Fruit fly (Drosophila melanogaster): Measurements from ENCODE around the gene CG10979.

CG10979 gene

DNA sequence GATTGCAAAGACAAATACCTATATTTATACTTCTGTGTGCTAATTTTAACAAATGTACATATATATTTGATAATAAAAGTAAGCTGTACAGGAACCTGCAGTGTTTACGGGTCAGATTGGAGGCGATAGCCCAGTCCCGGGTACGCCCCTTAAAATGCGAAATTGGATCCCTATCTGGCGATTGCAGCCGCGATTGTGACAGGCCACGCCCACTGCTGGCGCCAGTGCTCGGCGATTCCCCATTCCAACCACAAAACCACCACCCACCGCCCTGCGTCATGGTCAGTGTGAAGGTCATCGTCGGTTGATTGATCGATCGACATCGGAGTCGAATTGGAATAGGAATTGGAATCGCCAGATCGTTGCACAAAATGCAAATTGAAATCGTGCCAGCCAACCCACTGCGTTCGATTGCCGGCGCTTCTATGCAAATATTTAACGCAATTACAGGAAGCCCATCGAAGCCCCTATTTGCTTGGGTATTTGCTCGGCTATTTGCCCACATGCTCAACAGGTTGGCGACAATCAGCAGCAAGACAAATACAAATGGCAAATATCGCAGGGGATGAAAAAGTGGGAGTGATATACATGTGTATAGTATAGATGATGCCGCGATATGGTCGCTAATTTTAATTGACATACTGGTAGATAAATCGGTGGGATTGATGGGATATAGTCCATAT is 44.3 kb downstream of the CG10979 start:
- TF ChIP-seq D1 (tag; optimal IDR thresholded peaks at IDR 0.05) (no peak), CG8159 (tag; optimal IDR thresholded peaks at IDR 0.05) (no peak), Snoo (tag; optimal IDR thresholded peaks at IDR 0.05) (no peak), Pif1B (GFP tag; optimal IDR thresholded peaks at IDR 0.05) (peak; percentile 33), CG13204 (GFP tag; optimal IDR thresholded peaks at IDR 0.05) (no peak), EcR (GFP tag; optimal IDR thresholded peaks at IDR 0.05) (no peak), CG34367 (tag; optimal IDR thresholded peaks at IDR 0.05) (peak; percentile 51), CG17806 (tag; optimal IDR thresholded peaks at IDR 0.05) (peak; percentile 8), Ets98B (GFP tag; IDR thresholded peaks at IDR 0.05) (no peak), CG14655 (GFP tag; optimal IDR thresholded peaks at IDR 0.05) (peak; percentile 29), Pif1A (GFP tag; optimal IDR thresholded peaks at IDR 0.05) (peak; percentile 69), CG4496 (GFP tag; IDR thresholded peaks at IDR 0.05) (peak; percentile 35; the same call in 1 of the 3 replicates), CG8301 (tag; optimal IDR thresholded peaks at IDR 0.05) (no peak)

dm6 chr3R:5840870-5841269 is 46.4 kb downstream of the CG10979 start, which contains the start of gene CG1213:
Gene CG1213, plus strand, starts transcription at chr3R:5841170.
- TF ChIP-seq CG34367 (tag; optimal IDR thresholded peaks at IDR 0.05), result no peak
- no peak for TF ChIP-seq CG12605 (GFP tag; IDR thresholded peaks at IDR 0.05)
- no peak for TF ChIP-seq CG4496 (GFP tag; IDR thresholded peaks at IDR 0.05)
- no peak for TF ChIP-seq Pif1B (GFP tag; optimal IDR thresholded peaks at IDR 0.05)
- no peak for TF ChIP-seq CG15710 (tag; optimal IDR thresholded peaks at IDR 0.05)
- no peak for TF ChIP-seq CG8301 (tag; optimal IDR thresholded peaks at IDR 0.05)
- TF ChIP-seq gl (tag; optimal IDR thresholded peaks at IDR 0.05), result no peak
- TF ChIP-seq CG14655 (GFP tag; optimal IDR thresholded peaks at IDR 0.05), result no peak
- TF ChIP-seq CG13204 (GFP tag; optimal IDR thresholded peaks at IDR 0.05), result no peak

dm6 chr3R:5841290-5841689 is 46.8 kb downstream of the CG10979 start:
- TF ChIP-seq CG32121 (GFP tag; IDR thresholded peaks at IDR 0.05) (no peak), fd96Ca (GFP tag; IDR thresholded peaks at IDR 0.05) (no peak), CG8301 (tag; optimal IDR thresholded peaks at IDR 0.05) (no peak), CG9948 (tag; optimal IDR thresholded peaks at IDR 0.05) (no peak), Pif1A (GFP tag; optimal IDR thresholded peaks at IDR 0.05) (no peak), D1 (tag; optimal IDR thresholded peaks at IDR 0.05) (no peak), EcR (GFP tag; optimal IDR thresholded peaks at IDR 0.05) (no peak), CG15710 (tag; optimal IDR thresholded peaks at IDR 0.05) (no peak), gl (tag; optimal IDR thresholded peaks at IDR 0.05) (no peak), CG8159 (tag; optimal IDR thresholded peaks at IDR 0.05) (no peak), CG14655 (GFP tag; optimal IDR thresholded peaks at IDR 0.05) (no peak), rn (GFP tag; IDR thresholded peaks at IDR 0.05) (no peak), CG34367 (tag; optimal IDR thresholded peaks at IDR 0.05) (no peak), Snoo (tag; optimal IDR thresholded peaks at IDR 0.05) (no peak), CG10348 (GFP tag; IDR thresholded peaks at IDR 0.05) (no peak), Pif1B (GFP tag; optimal IDR thresholded peaks at IDR 0.05) (no peak), CG17806 (tag; optimal IDR thresholded peaks at IDR 0.05) (no peak), Ets98B (GFP tag; IDR thresholded peaks at IDR 0.05) (no peak)

DNA sequence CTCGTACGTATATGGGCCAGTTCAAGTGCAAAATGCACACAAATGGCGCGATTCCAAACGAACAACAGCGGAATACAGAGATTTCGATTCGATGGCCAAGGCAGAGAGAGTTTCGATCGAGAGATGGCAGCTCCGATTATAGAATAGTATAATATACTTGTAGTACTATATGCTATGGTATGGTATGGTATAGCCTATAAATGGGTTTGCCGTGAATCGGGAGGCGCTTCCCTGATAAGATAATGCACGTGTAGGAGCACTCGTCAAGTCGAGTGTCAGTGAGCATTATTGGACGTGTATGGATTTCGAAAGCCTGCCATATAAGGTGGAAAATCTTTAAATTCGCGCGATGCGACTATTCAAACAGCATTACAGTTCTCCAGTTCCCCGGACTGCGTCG is 49.0 kb downstream of the CG10979 start:
- no peak for TF ChIP-seq Snoo (tag; optimal IDR thresholded peaks at IDR 0.05)
- no peak for TF ChIP-seq CG12605 (GFP tag; IDR thresholded peaks at IDR 0.05)
- no peak for TF ChIP-seq CG13204 (GFP tag; optimal IDR thresholded peaks at IDR 0.05)
- no peak for TF ChIP-seq fd96Ca (GFP tag; IDR thresholded peaks at IDR 0.05)
- no peak for TF ChIP-seq CG15710 (tag; optimal IDR thresholded peaks at IDR 0.05)
- TF ChIP-seq CG34367 (tag; optimal IDR thresholded peaks at IDR 0.05), result no peak
- no peak for TF ChIP-seq CG8159 (tag; optimal IDR thresholded peaks at IDR 0.05)
- TF ChIP-seq gl (tag; optimal IDR thresholded peaks at IDR 0.05), result no peak
- no peak for TF ChIP-seq CG9948 (tag; optimal IDR thresholded peaks at IDR 0.05)
- TF ChIP-seq CG17806 (tag; optimal IDR thresholded peaks at IDR 0.05), result no peak

DNA sequence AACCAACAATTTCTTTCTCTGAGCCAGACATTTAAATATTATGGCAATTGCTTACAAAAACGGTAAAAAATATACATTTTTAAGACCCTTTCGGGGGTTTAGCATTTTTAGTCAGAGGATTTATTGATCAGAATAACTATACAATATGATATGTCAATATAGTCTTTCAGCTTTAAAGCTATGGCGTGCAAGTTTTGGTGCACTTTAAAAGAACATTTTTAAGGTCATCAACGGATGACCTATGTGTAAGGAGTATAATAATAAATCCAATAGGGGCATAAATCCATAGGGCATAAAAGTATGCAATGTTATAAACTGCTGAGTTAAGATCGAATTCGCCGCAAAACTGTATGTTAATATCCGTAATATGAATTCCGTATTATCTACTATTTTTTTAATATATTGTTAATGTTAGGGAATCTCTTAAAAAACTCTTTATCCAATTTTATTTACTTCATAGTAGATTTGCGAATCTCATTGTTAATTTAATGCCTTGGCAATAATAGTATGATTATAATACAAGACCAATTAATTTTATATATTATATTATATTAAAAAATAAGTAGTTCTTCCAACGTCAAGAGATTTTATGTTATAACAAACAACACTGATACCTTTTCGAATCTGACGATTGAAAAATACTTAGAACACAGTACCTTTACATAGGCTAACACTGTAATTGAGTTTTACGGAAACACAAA is 52.2 kb downstream of the CG10979 start, which contains the start of gene CG14676:
Gene CG14676 (plus strand): TSS at position 651 of the 701 bp plus-strand sequence.
- no peak for TF ChIP-seq CG4496 (GFP tag; IDR thresholded peaks at IDR 0.05)
- TF ChIP-seq CG10348 (GFP tag; IDR thresholded peaks at IDR 0.05), result no peak
- no peak for TF ChIP-seq Pif1A (GFP tag; optimal IDR thresholded peaks at IDR 0.05)
- TF ChIP-seq CG14655 (GFP tag; optimal IDR thresholded peaks at IDR 0.05), result no peak
- TF ChIP-seq CG8301 (tag; optimal IDR thresholded peaks at IDR 0.05), result no peak
- no peak for TF ChIP-seq CG13204 (GFP tag; optimal IDR thresholded peaks at IDR 0.05)
- no peak for TF ChIP-seq D1 (tag; optimal IDR thresholded peaks at IDR 0.05)
- TF ChIP-seq rn (GFP tag; IDR thresholded peaks at IDR 0.05), result no peak
- TF ChIP-seq CG9948 (tag; optimal IDR thresholded peaks at IDR 0.05), result no peak
- no peak for TF ChIP-seq fd96Ca (GFP tag; IDR thresholded peaks at IDR 0.05)
- no peak for TF ChIP-seq CG8159 (tag; optimal IDR thresholded peaks at IDR 0.05)
- no peak for TF ChIP-seq CG15710 (tag; optimal IDR thresholded peaks at IDR 0.05)
- no peak for TF ChIP-seq CG32121 (GFP tag; IDR thresholded peaks at IDR 0.05)
- no peak for TF ChIP-seq EcR (GFP tag; optimal IDR thresholded peaks at IDR 0.05)
